Fruit fly (Drosophila melanogaster): ENCODE results near the gene Nrt.

The Nrt gene

DNA sequence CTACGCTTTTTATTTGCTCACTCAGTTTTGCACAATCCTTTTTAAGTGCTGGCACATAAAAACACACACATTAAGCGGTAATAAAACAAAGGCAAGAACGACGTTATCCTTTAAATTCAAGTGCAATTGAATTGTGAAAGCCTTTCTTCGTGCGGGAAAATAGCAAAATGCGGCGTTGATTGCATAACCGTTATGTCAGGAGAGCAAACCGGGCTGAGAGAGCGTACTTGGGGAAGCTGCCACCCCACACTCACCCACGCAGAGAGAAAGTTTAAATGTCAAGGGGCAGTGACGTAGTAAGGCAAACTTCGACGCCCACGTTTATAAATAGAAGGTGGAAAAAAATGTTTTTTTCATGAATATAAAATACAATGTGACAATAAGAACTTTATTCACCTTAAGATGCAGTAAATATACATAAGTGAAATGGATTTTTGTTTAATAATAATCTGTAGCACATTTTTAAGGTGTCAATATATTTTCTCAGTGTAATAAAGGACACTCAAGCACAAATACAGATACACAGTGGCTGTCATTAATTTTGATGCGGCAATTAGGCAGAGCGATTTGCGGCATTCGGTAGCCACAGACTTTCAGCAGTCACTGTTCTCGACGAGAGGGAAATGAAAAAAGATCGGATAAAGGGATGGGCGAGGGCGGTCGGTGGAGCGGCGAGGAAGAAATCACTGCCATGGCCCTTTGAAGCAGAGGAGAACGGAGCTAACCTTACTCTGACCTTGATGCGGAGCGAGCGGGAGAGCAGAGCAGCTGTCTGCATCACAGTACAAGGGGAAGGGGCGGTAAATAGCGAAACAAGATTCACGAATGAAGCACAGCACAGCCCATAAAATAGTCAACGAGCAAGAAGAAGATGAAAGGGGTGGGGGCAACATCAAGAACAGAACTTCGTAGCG is 40.2 kb downstream of the Nrt start (continued):
- TF ChIP-seq CG1792 (GFP tag; optimal IDR thresholded peaks at IDR 0.05) (peak; percentile 27), CG34422 (GFP tag; IDR thresholded peaks at IDR 0.05) (0 out of 3 replicates have a peak, but pooled peaks have one; percentile 18), phol (tag; optimal IDR thresholded peaks at IDR 0.05) (peak; percentile 43), Tbp (GFP tag; optimal IDR thresholded peaks at IDR 0.05) (no peak), CG10209 (GFP tag; optimal IDR thresholded peaks at IDR 0.05) (no peak), klu (GFP tag; IDR thresholded peaks at IDR 0.05) (no peak), grn (GFP tag; optimal IDR thresholded peaks at IDR 0.05) (no peak), CG43689 (GFP tag; IDR thresholded peaks at IDR 0.05) (no peak), ash1 (GFP tag; optimal IDR thresholded peaks at IDR 0.05) (no peak), Spps (tag; optimal IDR thresholded peaks at IDR 0.05) (no peak), CG13894 (tag; optimal IDR thresholded peaks at IDR 0.05) (peak; percentile 67), sim (GFP tag; IDR thresholded peaks at IDR 0.05) (no peak), CG12155 (GFP tag; optimal IDR thresholded peaks at IDR 0.05) (no peak), HLH3B (GFP tag; IDR thresholded peaks at IDR 0.05) (no peak), dati (GFP tag; IDR thresholded peaks at IDR 0.05) (no peak), Awh (GFP tag; IDR thresholded peaks at IDR 0.05) (no peak), H2.0 (GFP tag; IDR thresholded peaks at IDR 0.05) (peak; percentile 19; the same call in 1 of the 2 replicates), gt (GFP tag; IDR thresholded peaks at IDR 0.05) (no peak), CG30403 (GFP tag; optimal IDR thresholded peaks at IDR 0.05) (peak; percentile 40), z (GFP tag; IDR thresholded peaks at IDR 0.05) (no peak), CG9797 (GFP tag; optimal IDR thresholded peaks at IDR 0.05) (no peak), CG12744 (GFP tag; optimal IDR thresholded peaks at IDR 0.05) (peak; percentile 9), CG5953 (GFP tag; IDR thresholded peaks at IDR 0.05) (no peak), CG18476 (GFP tag; optimal IDR thresholded peaks at IDR 0.05) (no peak)

DNA sequence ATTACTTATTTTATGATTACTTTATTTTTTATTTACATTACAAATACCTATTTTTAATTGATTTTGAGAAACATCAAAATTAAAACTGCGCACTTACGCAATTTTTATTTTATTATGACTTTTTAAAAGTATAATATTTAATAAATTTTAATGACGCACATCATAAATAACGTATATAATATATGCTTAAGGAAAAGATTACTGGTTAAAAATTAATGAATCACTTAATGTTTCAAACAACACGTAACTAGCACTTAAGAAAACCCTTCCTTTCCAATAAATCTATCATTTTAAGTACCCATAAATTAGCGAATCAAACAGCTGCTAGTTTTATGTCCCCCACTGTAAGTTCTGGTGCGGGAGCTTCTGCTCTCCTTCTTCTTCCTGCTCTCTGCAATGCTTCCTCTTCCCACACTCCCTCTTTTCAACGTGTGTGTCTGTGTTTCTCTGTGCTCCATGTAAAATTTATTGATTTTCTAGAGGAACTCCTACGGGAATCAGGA is 41.0 kb downstream of the Nrt start:
- TF ChIP-seq CG11093 (GFP tag; IDR thresholded peaks at IDR 0.05) (no peak), Hmx (GFP tag; optimal IDR thresholded peaks at IDR 0.05) (no peak), CG17568 (GFP tag; optimal IDR thresholded peaks at IDR 0.05) (peak; percentile 5), CG4282 (GFP tag; optimal IDR thresholded peaks at IDR 0.05) (no peak), CG6272 (GFP tag; IDR thresholded peaks at IDR 0.05) (no peak; the same call in 1 of the 2 replicates), vfl (GFP tag; optimal IDR thresholded peaks at IDR 0.05) (no peak), CG11695 (GFP tag; IDR thresholded peaks at IDR 0.05) (peak; percentile 56; the same call in 2 of the 3 replicates), CG10543 (GFP tag; optimal IDR thresholded peaks at IDR 0.05) (no peak), Atf3 (GFP tag; optimal IDR thresholded peaks at IDR 0.05) (no peak), CG5180 (GFP tag; optimal IDR thresholded peaks at IDR 0.05) (peak; percentile 46), pum (GFP tag; optimal IDR thresholded peaks at IDR 0.05) (no peak), unpg (GFP tag; optimal IDR thresholded peaks at IDR 0.05) (peak; percentile 56), ash1 (GFP tag; optimal IDR thresholded peaks at IDR 0.05) (no peak), CG1647 (GFP tag; optimal IDR thresholded peaks at IDR 0.05) (no peak), sens (GFP tag) (peak; percentile 56), slou (GFP tag; optimal IDR thresholded peaks at IDR 0.05) (peak; percentile 37), Drgx (GFP tag; IDR thresholded peaks at IDR 0.05) (peak; percentile 39; the same call in 1 of the 2 replicates), fd102C (GFP tag; optimal IDR thresholded peaks at IDR 0.05) (no peak), CG4328 (GFP tag; optimal IDR thresholded peaks at IDR 0.05) (no peak), CG2875 (GFP tag; optimal IDR thresholded peaks at IDR 0.05) (peak; percentile 20), CG43689 (GFP tag; IDR thresholded peaks at IDR 0.05) (no peak), Hsf (GFP tag; optimal IDR thresholded peaks at IDR 0.05) (peak; percentile 11), bigmax (GFP tag; optimal IDR thresholded peaks at IDR 0.05) (no peak), CG3995 (GFP tag; optimal IDR thresholded peaks at IDR 0.05) (no peak), ase (GFP tag; IDR thresholded peaks at IDR 0.05) (no peak), nom (GFP tag; optimal IDR thresholded peaks at IDR 0.05) (peak; percentile 70), rib (GFP tag; IDR thresholded peaks at IDR 0.05) (no peak), HmgD (GFP tag; optimal IDR thresholded peaks at IDR 0.05) (no peak), Hr39 (optimal IDR thresholded peaks at IDR 0.05) (no peak)

All from whole organism, embryonic.